Worm (Caenorhabditis elegans) whole organism, late embryonic: Measurements from ENCODE around the gene eak-7.

Experiments used
- C08G9.2 ChIP-seq: sonication (generic microtip); optimal IDR thresholded peaks from 2 replicates; lab custom pipeline; 2016; ENCODE audit warnings: mild to moderate bottlenecking, missing genetic modification characterization, moderate library complexity, missing compliant biosample characterization
- K09A11.1 ChIP-seq: sonication (generic microtip); optimal IDR thresholded peaks from 2 replicates; lab custom pipeline; 2017; ENCODE audit warnings: antibody characterized with exemption, mild to moderate bottlenecking, missing genetic modification characterization, missing compliant biosample characterization; ENCODE audit not compliant: insufficient read depth
- Y22D7AL.16 ChIP-seq: sonication (generic microtip); optimal IDR thresholded peaks from 2 replicates; lab custom pipeline; 2016; ENCODE audit warnings: missing genetic modification characterization, missing compliant biosample characterization
- ahr-1 ChIP-seq: sonication (generic microtip); optimal IDR thresholded peaks from 2 replicates; lab custom pipeline; 2016; ENCODE audit warnings: missing genetic modification characterization, missing compliant biosample characterization
- ama-1 ChIP-seq: fragments of 150-350 bp; optimal IDR thresholded peaks from 2 replicates; lab custom pipeline; 2014
- ceh-19 ChIP-seq: fragments of 200-800 bp; sonication (Bioruptor generic); optimal IDR thresholded peaks from 2 replicates; lab custom pipeline; 2018; ENCODE audit warnings: mild to moderate bottlenecking, missing genetic modification characterization, missing compliant biosample characterization
- ceh-2 ChIP-seq: sonication (generic microtip); optimal IDR thresholded peaks from 2 replicates; lab custom pipeline; 2016; ENCODE audit warnings: missing genotype, missing genetic modification characterization, missing compliant biosample characterization
- ceh-24 ChIP-seq: sonication (generic microtip); optimal IDR thresholded peaks from 2 replicates; lab custom pipeline; 2016; ENCODE audit warnings: mild to moderate bottlenecking, missing genetic modification characterization, missing compliant biosample characterization
- ceh-30 ChIP-seq: fragments of 150-350 bp; optimal IDR thresholded peaks from 2 replicates; lab custom pipeline; 2014; ENCODE audit warnings: missing biosample characterization, missing genetic modification characterization
- ceh-31 ChIP-seq: sonication (generic microtip); optimal IDR thresholded peaks from 2 replicates; lab custom pipeline; 2016; ENCODE audit warnings: missing genetic modification characterization, missing compliant biosample characterization
- ceh-34 ChIP-seq: sonication (generic microtip); optimal IDR thresholded peaks from 2 replicates; lab custom pipeline; 2016; ENCODE audit warnings: mild to moderate bottlenecking, missing genetic modification characterization, missing compliant biosample characterization
- ceh-45 ChIP-seq: fragments of 200-800 bp; sonication (Bioruptor generic); IDR thresholded peaks from 2 replicates; pipeline ENCODE4 v1.3.6; 2022; ENCODE audit warnings: missing genetic modification reagents, missing genetic modification characterization, missing compliant biosample characterization
- che-1 ChIP-seq: sonication (generic microtip); optimal IDR thresholded peaks from 2 replicates; lab custom pipeline; 2016; ENCODE audit warnings: mild to moderate bottlenecking, missing genetic modification characterization, missing compliant biosample characterization
- dve-1 ChIP-seq: sonication (generic microtip); optimal IDR thresholded peaks from 2 replicates; lab custom pipeline; 2017; ENCODE audit warnings: antibody characterized with exemption, mild to moderate bottlenecking, missing genetic modification characterization, missing compliant biosample characterization
- elt-2 ChIP-seq: sonication (generic microtip); optimal IDR thresholded peaks from 2 replicates; lab custom pipeline; 2016; ENCODE audit warnings: missing genetic modification reagents, missing genetic modification characterization, missing compliant biosample characterization
- elt-4 ChIP-seq: sonication (generic microtip); optimal IDR thresholded peaks from 2 replicates; lab custom pipeline; 2016; ENCODE audit warnings: missing genetic modification characterization, missing compliant biosample characterization
- ets-4 ChIP-seq: sonication (generic microtip); optimal IDR thresholded peaks from 2 replicates; lab custom pipeline; 2016; ENCODE audit warnings: missing genetic modification characterization, missing compliant biosample characterization
- eyg-1 ChIP-seq: sonication (generic microtip); optimal IDR thresholded peaks from 2 replicates; lab custom pipeline; 2016; ENCODE audit warnings: missing genotype, missing genetic modification characterization, missing compliant biosample characterization
- fax-1 ChIP-seq: sonication (generic microtip); optimal IDR thresholded peaks from 2 replicates; lab custom pipeline; 2016; ENCODE audit warnings: missing genotype, missing genetic modification characterization, missing compliant biosample characterization
- hlh-13 ChIP-seq: fragments of 200-800 bp; sonication (Bioruptor generic); optimal IDR thresholded peaks from 2 replicates; lab custom pipeline; 2018; ENCODE audit warnings: mild to moderate bottlenecking, missing genetic modification characterization, missing compliant biosample characterization
- hlh-6 ChIP-seq: sonication (generic microtip); optimal IDR thresholded peaks from 2 replicates; lab custom pipeline; 2016; ENCODE audit warnings: missing genotype, missing genetic modification characterization, missing compliant biosample characterization
- nfya-1 ChIP-seq: sonication (generic microtip); optimal IDR thresholded peaks from 2 replicates; lab custom pipeline; 2017; ENCODE audit warnings: missing genetic modification characterization, mild to moderate bottlenecking, missing compliant biosample characterization, antibody characterized with exemption, moderate library complexity
- nhr-11 ChIP-seq: fragments of 150-350 bp; optimal IDR thresholded peaks from 2 replicates; lab custom pipeline; 2014; ENCODE audit warnings: missing biosample characterization, missing genetic modification characterization
- nhr-232 ChIP-seq: sonication (generic microtip); optimal IDR thresholded peaks from 2 replicates; lab custom pipeline; 2016; ENCODE audit warnings: missing genetic modification characterization, missing compliant biosample characterization
- npax-4 ChIP-seq: sonication (generic microtip); optimal IDR thresholded peaks from 2 replicates; lab custom pipeline; 2016; ENCODE audit warnings: missing genetic modification characterization, missing compliant biosample characterization
- odd-2 ChIP-seq: sonication (generic microtip); optimal IDR thresholded peaks from 2 replicates; lab custom pipeline; 2017; ENCODE audit warnings: antibody characterized with exemption, mild to moderate bottlenecking, missing genetic modification characterization, missing compliant biosample characterization
- pag-3 ChIP-seq: sonication (generic microtip); optimal IDR thresholded peaks from 2 replicates; lab custom pipeline; 2016; ENCODE audit warnings: missing compliant biosample characterization, missing genetic modification characterization, borderline replicate concordance
- ref-2 ChIP-seq: sonication (generic microtip); optimal IDR thresholded peaks from 2 replicates; lab custom pipeline; 2016; ENCODE audit warnings: missing genetic modification characterization, missing compliant biosample characterization
- sox-2 ChIP-seq: fragments of 200-800 bp; sonication (Bioruptor generic); IDR thresholded peaks from 2 replicates; pipeline ENCODE4 v1.3.6; 2022; ENCODE audit warnings: missing genetic modification reagents, missing genetic modification characterization, missing compliant biosample characterization
- syd-9 ChIP-seq: sonication (generic microtip); optimal IDR thresholded peaks from 2 replicates; lab custom pipeline; 2016; ENCODE audit warnings: mild to moderate bottlenecking, missing genetic modification characterization, moderate library complexity, missing compliant biosample characterization
- tbx-7 ChIP-seq: sonication (generic microtip); optimal IDR thresholded peaks from 2 replicates; lab custom pipeline; 2016; ENCODE audit warnings: missing genotype, missing genetic modification characterization, missing compliant biosample characterization
- ttx-3 ChIP-seq: sonication (generic microtip); optimal IDR thresholded peaks from 2 replicates; lab custom pipeline; 2016; ENCODE audit warnings: missing genetic modification reagents, missing genetic modification characterization, missing compliant biosample characterization
- unc-3 ChIP-seq, 2 experiments: fragments of 200-800 bp in 1 of 2; sonication (Bioruptor generic) in 1 of 2; sonication (generic microtip) in 1 of 2; conservative IDR thresholded peaks in 1 of 2; optimal IDR thresholded peaks in 1 of 2; 2 replicates each; pipeline versions ENCODE4 v1.3.6 to Lab custom; 2016 to 2022; ENCODE audit warnings: missing compliant biosample characterization in 2 of 2, missing genetic modification characterization in 2 of 2, missing genetic modification reagents in 1 of 2
- unc-42 ChIP-seq: sonication (generic microtip); optimal IDR thresholded peaks from 2 replicates; lab custom pipeline; 2016; ENCODE audit warnings: missing genotype, missing genetic modification characterization, missing compliant biosample characterization
- unc-55 ChIP-seq: sonication (generic microtip); optimal IDR thresholded peaks from 2 replicates; lab custom pipeline; 2017; ENCODE audit warnings: missing biosample characterization, missing genetic modification reagents, missing genetic modification characterization
- zip-5 ChIP-seq: sonication (generic microtip); optimal IDR thresholded peaks from 2 replicates; lab custom pipeline; 2016; ENCODE audit warnings: missing genetic modification characterization, missing compliant biosample characterization
- ztf-16 ChIP-seq: sonication (generic microtip); optimal IDR thresholded peaks from 2 replicates; lab custom pipeline; 2017; ENCODE audit warnings: missing genetic modification characterization, missing compliant biosample characterization

Gene eak-7

DNA sequence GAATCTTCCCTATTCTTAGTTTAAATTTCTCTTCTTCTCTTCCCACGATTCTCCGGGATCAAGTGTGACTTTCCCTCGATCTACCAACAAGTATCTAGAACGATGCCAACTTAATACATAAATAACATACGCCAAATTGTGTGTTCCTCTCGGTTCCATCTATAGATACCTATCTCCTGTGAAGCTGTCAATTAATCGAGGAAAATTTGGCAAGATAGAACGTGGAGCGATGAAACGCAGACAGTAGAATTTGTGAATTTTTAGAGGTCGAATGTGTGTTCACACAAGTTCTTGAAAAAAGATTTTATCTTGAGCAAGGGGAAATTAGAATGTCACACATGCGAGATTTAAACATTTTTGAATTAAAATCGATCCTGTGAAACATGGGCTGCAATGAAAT lies 34.3 kb downstream of the eak-7 start:
- TF ChIP-seq K09A11.1 (no peak), elt-4 (tag; lab: Kevin White, UChicago) (no peak), ahr-1 (tag; lab: Kevin White, UChicago) (no peak), ceh-34 (tag; lab: Kevin White, UChicago) (no peak), ceh-31 (tag; lab: Kevin White, UChicago) (no peak), ceh-2 (tag; lab: Kevin White, UChicago) (no peak), ttx-3 (tag; lab: Kevin White, UChicago) (no peak), ceh-30 (tag; lab: Kevin White, UChicago) (no peak), zip-5 (no peak), tbx-7 (tag; lab: Kevin White, UChicago) (no peak), Y22D7AL.16 (tag; lab: Kevin White, UChicago) (no peak), nhr-232 (no peak)
- TF ChIP-seq, all 69 proteins: peak for 0

- TF ChIP-seq fax-1 (tag; lab: Kevin White, UChicago) (no peak), npax-4 (tag; lab: Kevin White, UChicago) (no peak), unc-55 (GFP tag; lab: Kevin White, UChicago) (no peak), unc-3 (GFP tag; conservative IDR thresholded peaks at IDR 0.05; lab: Robert Waterston, UW) (no peak), unc-3 (tag; optimal IDR thresholded peaks at IDR 0.05; lab: Kevin White, UChicago) (no peak), dve-1 (tag; lab: Kevin White, UChicago) (no peak), che-1 (tag; lab: Kevin White, UChicago) (no peak), pag-3 (tag; lab: Kevin White, UChicago) (no peak), syd-9 (tag; lab: Kevin White, UChicago) (no peak), ceh-45 (GFP tag; lab: Robert Waterston, UW) (no peak), odd-2 (tag; lab: Kevin White, UChicago) (no peak), nhr-11 (tag; lab: Kevin White, UChicago) (no peak), eyg-1 (tag; lab: Kevin White, UChicago) (no peak), unc-42 (tag; lab: Kevin White, UChicago) (no peak), zip-5 (no peak), ama-1 (lab: Kevin White, UChicago) (no peak), ztf-16 (no peak), ceh-19 (GFP tag; lab: Kevin White, UChicago) (no peak), sox-2 (no peak)
These were observed 34.7 kb downstream of the eak-7 start, which contains the start of gene F53B2.5 for ce11 chrIV:12531047-12531446. F53B2.5 (minus strand) TSS chrIV:12531147.

DNA sequence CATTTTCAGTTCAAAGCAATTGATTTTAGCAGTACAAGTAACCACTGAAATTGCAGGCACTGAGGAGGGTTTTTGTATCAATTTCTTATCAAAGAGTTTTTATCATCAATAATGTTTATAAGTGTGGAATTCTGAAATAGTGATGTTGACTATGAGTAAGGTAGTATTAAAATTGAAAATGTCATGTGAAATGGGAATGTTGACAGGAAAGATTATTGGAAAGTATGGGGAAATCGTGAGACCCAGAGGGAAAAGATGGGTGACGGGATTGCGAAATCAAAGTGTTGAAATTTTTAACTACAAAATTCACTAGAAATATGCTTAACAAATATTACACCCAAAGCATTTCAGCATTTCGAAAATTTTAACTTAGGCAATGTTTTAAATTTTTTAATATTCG lies 38.6 kb downstream of the eak-7 start, which contains the start of gene F53B2.8:
TSS of gene F53B2.8 (minus strand) at position 180 of the 400 bp plus-strand sequence.
- no peak for TF ChIP-seq ceh-19 (GFP tag; lab: Kevin White, UChicago)
- no peak for TF ChIP-seq ahr-1 (tag; lab: Kevin White, UChicago)
- TF ChIP-seq ceh-34 (tag; lab: Kevin White, UChicago): no peak
- no peak for TF ChIP-seq ceh-24 (tag; lab: Kevin White, UChicago)
- TF ChIP-seq, all 69 proteins: peak for 0

ce11 chrIV:12525409-12525808 lies 40.4 kb downstream of the eak-7 start, which contains the start of gene eak-4:
eak-4 (minus strand) TSS chrIV:12525509.
- TF ChIP-seq ref-2 (tag; lab: Kevin White, UChicago) (no peak), hlh-6 (tag; lab: Kevin White, UChicago) (no peak), C08G9.2 (no peak), tbx-7 (tag; lab: Kevin White, UChicago) (no peak), Y22D7AL.16 (tag; lab: Kevin White, UChicago) (no peak), unc-55 (GFP tag; lab: Kevin White, UChicago) (no peak), unc-3 (GFP tag; conservative IDR thresholded peaks at IDR 0.05; lab: Robert Waterston, UW) (no peak), unc-3 (tag; optimal IDR thresholded peaks at IDR 0.05; lab: Kevin White, UChicago) (no peak), ceh-31 (tag; lab: Kevin White, UChicago) (no peak), elt-2 (tag; lab: Kevin White, UChicago) (no peak), ahr-1 (tag; lab: Kevin White, UChicago) (no peak), hlh-13 (no peak), ceh-45 (GFP tag; lab: Robert Waterston, UW) (no peak), zip-5 (no peak), nfya-1 (tag; lab: Kevin White, UChicago) (no peak), sox-2 (no peak), syd-9 (tag; lab: Kevin White, UChicago) (no peak), ets-4 (no peak), unc-42 (tag; lab: Kevin White, UChicago) (no peak), nhr-11 (tag; lab: Kevin White, UChicago) (no peak)
